Comparison of ENCODE assay signal across 5 fruit fly cellular contexts in the genomic region with DNA sequence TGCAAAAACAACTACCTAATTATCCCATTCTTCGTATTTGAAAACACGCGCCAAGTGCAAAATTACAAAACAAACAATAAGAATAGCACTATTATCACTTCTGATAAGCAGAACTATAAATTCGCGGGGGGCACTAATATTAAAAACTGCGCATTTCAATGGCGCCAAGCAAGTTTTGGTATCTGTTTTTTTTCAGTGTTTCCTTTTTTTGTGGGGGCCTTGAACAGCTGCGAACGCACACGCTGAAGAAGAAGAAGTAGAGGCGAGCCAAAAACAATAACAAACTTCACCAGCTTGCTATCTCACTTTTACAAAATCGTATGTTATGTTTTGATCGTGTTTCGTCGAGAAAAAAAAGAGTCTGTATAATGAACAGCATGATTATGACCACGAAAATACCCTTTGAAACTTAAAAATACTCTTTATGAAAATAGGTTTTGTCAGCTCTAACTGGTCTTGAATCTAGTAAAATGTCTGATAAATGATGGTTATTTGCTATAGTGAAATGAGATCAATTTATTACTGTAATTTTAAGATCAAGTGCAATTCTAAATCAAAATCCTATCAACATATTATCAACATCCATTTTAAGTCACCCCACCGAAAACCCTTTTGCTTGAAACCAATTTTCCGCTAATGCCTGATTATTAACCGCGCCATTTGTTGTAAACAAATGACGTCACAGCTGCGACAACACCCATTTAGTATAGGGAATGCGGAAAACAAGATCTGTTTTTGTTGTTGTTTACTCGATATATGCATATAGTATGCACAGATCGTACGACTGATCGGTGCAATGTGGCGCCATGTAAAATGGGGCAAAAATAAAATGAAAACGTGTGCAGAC.
TF ChIP-seq lines count a peak whose summit lies in the region.

No protein-coding gene starts in this region.

TF ChIP-seq in whole organism, adult, 20 proteins besides CTCF, POLR2A, EP300 and RAD21 (continued from another document):
- TF ChIP-seq bab1 (GFP tag; optimal IDR thresholded peaks at IDR 0.05; lab: Kevin White, UChicago) (peak; percentile 91), cnc (optimal IDR thresholded peaks at IDR 0.05; lab: Kevin White, UChicago) (no peak), CG33017 (tag; optimal IDR thresholded peaks at IDR 0.05; lab: Kevin White, UChicago) (peak; percentile 0), Mnt (GFP tag; optimal IDR thresholded peaks at IDR 0.05; lab: Kevin White, UChicago) (peak; percentile 42), CG7045 (GFP tag; optimal IDR thresholded peaks at IDR 0.05; lab: Kevin White, UChicago) (peak; percentile 6)

TF ChIP-seq in whole organism, embryonic, 481 proteins besides CTCF, POLR2A, EP300 and RAD21 (continued from another document and continues in another):
- peak; percentile 81 for TF ChIP-seq lab (GFP tag; optimal IDR thresholded peaks at IDR 0.05; lab: Kevin White, UChicago)
- TF ChIP-seq vvl (GFP tag; IDR thresholded peaks at IDR 0.05; lab: Robert Waterston, UW) = peak; percentile 73
- TF ChIP-seq Hmx (GFP tag; optimal IDR thresholded peaks at IDR 0.05; lab: Kevin White, UChicago) = no peak
- peak; percentile 62; the same call in 1 of the 2 replicates for TF ChIP-seq CG31441 (GFP tag; IDR thresholded peaks at IDR 0.05; lab: Robert Waterston, UW)
- peak; percentile 49; the same call in 1 of the 3 replicates for TF ChIP-seq sr (GFP tag; IDR thresholded peaks at IDR 0.05; lab: Robert Waterston, UW)
- TF ChIP-seq CG11695 (GFP tag; IDR thresholded peaks at IDR 0.05; lab: Robert Waterston, UW) = peak; percentile 36; the same call in 1 of the 3 replicates
- peak; percentile 19 for TF ChIP-seq pb (GFP tag; optimal IDR thresholded peaks at IDR 0.05; lab: Kevin White, UChicago)
- TF ChIP-seq ro (GFP tag; IDR thresholded peaks at IDR 0.05; lab: Robert Waterston, UW) = no peak
- peak; percentile 52 for TF ChIP-seq CG9932 (GFP tag; IDR thresholded peaks at IDR 0.05; lab: Robert Waterston, UW)
- no peak for TF ChIP-seq CG3065 (GFP tag; optimal IDR thresholded peaks at IDR 0.05; lab: Kevin White, UChicago)
- peak; percentile 38 for TF ChIP-seq CG15514 (GFP tag; optimal IDR thresholded peaks at IDR 0.05; lab: Kevin White, UChicago)
- TF ChIP-seq CG12391 (tag; optimal IDR thresholded peaks at IDR 0.05; lab: Kevin White, UChicago) = peak; percentile 48
- TF ChIP-seq CG32767 (GFP tag; IDR thresholded peaks at IDR 0.05; lab: Robert Waterston, UW) = no peak
- TF ChIP-seq CG1602 (GFP tag; optimal IDR thresholded peaks at IDR 0.05; lab: Kevin White, UChicago) = peak; percentile 39
- TF ChIP-seq Mes4 (GFP tag; optimal IDR thresholded peaks at IDR 0.05; lab: Kevin White, UChicago) = peak; percentile 14
- no peak for TF ChIP-seq CG15696 (tag; optimal IDR thresholded peaks at IDR 0.05; lab: Kevin White, UChicago)
- peak; percentile 44 for TF ChIP-seq CG6813 (GFP tag; optimal IDR thresholded peaks at IDR 0.05; lab: Kevin White, UChicago)
- peak; percentile 52 for TF ChIP-seq Rx (GFP tag; IDR thresholded peaks at IDR 0.05; lab: Robert Waterston, UW)
- no peak for TF ChIP-seq Atf-2 (GFP tag; optimal IDR thresholded peaks at IDR 0.05; lab: Kevin White, UChicago)
- TF ChIP-seq CG9609 (GFP tag; optimal IDR thresholded peaks at IDR 0.05; lab: Kevin White, UChicago) = peak; percentile 72
- TF ChIP-seq pho (GFP tag; optimal IDR thresholded peaks at IDR 0.05; lab: Kevin White, UChicago) = peak; percentile 15
- TF ChIP-seq CG2712 (tag; optimal IDR thresholded peaks at IDR 0.05; lab: Kevin White, UChicago) = peak; percentile 56
- TF ChIP-seq CG12744 (GFP tag; optimal IDR thresholded peaks at IDR 0.05; lab: Kevin White, UChicago) = peak; percentile 42
- TF ChIP-seq sd (tag; optimal IDR thresholded peaks at IDR 0.05; lab: Kevin White, UChicago) = peak; percentile 80
- TF ChIP-seq onecut (GFP tag; IDR thresholded peaks at IDR 0.05; lab: Robert Waterston, UW) = peak; percentile 24; the same call in 1 of the 2 replicates
- TF ChIP-seq Hr78 (GFP tag; optimal IDR thresholded peaks at IDR 0.05; lab: Kevin White, UChicago) = no peak
- peak; percentile 27 for TF ChIP-seq ab (GFP tag; optimal IDR thresholded peaks at IDR 0.05; lab: Kevin White, UChicago)
- TF ChIP-seq CG1603 (tag; optimal IDR thresholded peaks at IDR 0.05; lab: Kevin White, UChicago) = peak; percentile 59

TF ChIP-seq in whole organism, prepupa, 60 proteins besides CTCF, POLR2A, EP300 and RAD21 (continued from another document and continues in another):
- TF ChIP-seq ss (GFP tag; optimal IDR thresholded peaks at IDR 0.05; lab: Kevin White, UChicago) = no peak
- TF ChIP-seq Smox (GFP tag; optimal IDR thresholded peaks at IDR 0.05; lab: Kevin White, UChicago) = no peak
- TF ChIP-seq CG6854 (GFP tag; optimal IDR thresholded peaks at IDR 0.05; lab: Kevin White, UChicago) = peak; percentile 31
- no peak for TF ChIP-seq Gug (GFP tag; IDR thresholded peaks at IDR 0.05; lab: Robert Waterston, UW)
- no peak for TF ChIP-seq dac (GFP tag; optimal IDR thresholded peaks at IDR 0.05; lab: Kevin White, UChicago)
- TF ChIP-seq fd59A (GFP tag; optimal IDR thresholded peaks at IDR 0.05; lab: Kevin White, UChicago) = no peak
- TF ChIP-seq fd85E (GFP tag; optimal IDR thresholded peaks at IDR 0.05; lab: Kevin White, UChicago) = no peak
- peak; percentile 59 for TF ChIP-seq topi (GFP tag; optimal IDR thresholded peaks at IDR 0.05; lab: Kevin White, UChicago)
- TF ChIP-seq CG7368 (GFP tag; optimal IDR thresholded peaks at IDR 0.05; lab: Kevin White, UChicago) = no peak
- TF ChIP-seq Met (GFP tag; optimal IDR thresholded peaks at IDR 0.05; lab: Kevin White, UChicago) = peak; percentile 41
- no peak for TF ChIP-seq Hr38 (GFP tag; optimal IDR thresholded peaks at IDR 0.05; lab: Kevin White, UChicago)
- peak; percentile 58 for TF ChIP-seq vri (GFP tag; optimal IDR thresholded peaks at IDR 0.05; lab: Kevin White, UChicago)
- TF ChIP-seq CG8319 (GFP tag; optimal IDR thresholded peaks at IDR 0.05; lab: Kevin White, UChicago) = no peak
- no peak for TF ChIP-seq CG4318 (GFP tag; optimal IDR thresholded peaks at IDR 0.05; lab: Kevin White, UChicago)
- TF ChIP-seq cyc (GFP tag; optimal IDR thresholded peaks at IDR 0.05; lab: Kevin White, UChicago) = peak; percentile 10
- peak; percentile 68 for TF ChIP-seq CG31627 (GFP tag; optimal IDR thresholded peaks at IDR 0.05; lab: Kevin White, UChicago)
- no peak for TF ChIP-seq CG11294 (GFP tag; IDR thresholded peaks at IDR 0.05; lab: Robert Waterston, UW)
- peak; percentile 41 for TF ChIP-seq achi (GFP tag; optimal IDR thresholded peaks at IDR 0.05; lab: Kevin White, UChicago)
- TF ChIP-seq Eip93F (GFP tag; optimal IDR thresholded peaks at IDR 0.05; lab: Kevin White, UChicago) = no peak
- peak; percentile 51 for TF ChIP-seq net (GFP tag; optimal IDR thresholded peaks at IDR 0.05; lab: Kevin White, UChicago)
- peak; percentile 50 for TF ChIP-seq pdm3 (GFP tag; optimal IDR thresholded peaks at IDR 0.05; lab: Kevin White, UChicago)
- no peak for TF ChIP-seq CG3032 (tag; optimal IDR thresholded peaks at IDR 0.05; lab: Kevin White, UChicago)
- TF ChIP-seq CG1621 (tag; optimal IDR thresholded peaks at IDR 0.05; lab: Kevin White, UChicago) = no peak
- TF ChIP-seq OdsH (GFP tag; optimal IDR thresholded peaks at IDR 0.05; lab: Kevin White, UChicago) = no peak
- TF ChIP-seq Ets96B (tag; optimal IDR thresholded peaks at IDR 0.05; lab: Kevin White, UChicago) = no peak
- TF ChIP-seq Hr4 (GFP tag; optimal IDR thresholded peaks at IDR 0.05; lab: Kevin White, UChicago) = no peak
- no peak for TF ChIP-seq CG10669 (GFP tag; optimal IDR thresholded peaks at IDR 0.05; lab: Kevin White, UChicago)
- TF ChIP-seq CG10631 (GFP tag; optimal IDR thresholded peaks at IDR 0.05; lab: Kevin White, UChicago) = peak; percentile 37
- no peak for TF ChIP-seq Lpt (GFP tag; optimal IDR thresholded peaks at IDR 0.05; lab: Kevin White, UChicago)
- TF ChIP-seq CG8632 (GFP tag; optimal IDR thresholded peaks at IDR 0.05; lab: Kevin White, UChicago) = peak; percentile 42
- TF ChIP-seq CG11762 (GFP tag; optimal IDR thresholded peaks at IDR 0.05; lab: Kevin White, UChicago; ENCODE audit: insufficient read depth) = peak; percentile 27

TF ChIP-seq in whole organism, pupa, 21 proteins besides CTCF, POLR2A, EP300 and RAD21 (continued from another document):
- TF ChIP-seq Snoo (tag; optimal IDR thresholded peaks at IDR 0.05; lab: Kevin White, UChicago) (peak; percentile 27), CG17806 (tag; optimal IDR thresholded peaks at IDR 0.05; lab: Kevin White, UChicago) (peak; percentile 33), Pif1B (GFP tag; optimal IDR thresholded peaks at IDR 0.05; lab: Kevin White, UChicago) (no peak), D1 (tag; optimal IDR thresholded peaks at IDR 0.05; lab: Kevin White, UChicago) (no peak)

TF ChIP-seq in whole organism, wandering third instar larva, 38 proteins besides CTCF, POLR2A, EP300 and RAD21 (continued from another document):
- no peak for TF ChIP-seq Rel (GFP tag; optimal IDR thresholded peaks at IDR 0.05; lab: Kevin White, UChicago)
- peak; percentile 6 for TF ChIP-seq Rel (tag; optimal IDR thresholded peaks at IDR 0.05; lab: Kevin White, UChicago)
- TF ChIP-seq rgr (GFP tag; optimal IDR thresholded peaks at IDR 0.05; lab: Kevin White, UChicago) = peak; percentile 61
